Fruit fly (Drosophila melanogaster) whole organism, pupa: ENCODE results near the gene Hou.
A peak's percentile ranks its signal among the peaks of the same experiment; 100 is the strongest.

Source experiments
- CG13204 ChIP-seq: fragments of 200-800 bp; sonication (Bioruptor generic); optimal IDR thresholded peaks from 2 replicates; lab custom pipeline; 2018; ENCODE audit warnings: missing biosample characterization, mild to moderate bottlenecking, missing genetic modification characterization, moderate library complexity
- CG14655 ChIP-seq: fragments of 200-800 bp; sonication (Bioruptor generic); optimal IDR thresholded peaks from 3 replicates; lab custom pipeline; 2017; ENCODE audit warnings: mild to moderate bottlenecking, missing biosample characterization, missing genetic modification reagents, missing genetic modification characterization
- CG15710 ChIP-seq: fragments of 200-800 bp; sonication (Bioruptor generic); optimal IDR thresholded peaks from 2 replicates; lab custom pipeline; 2018; ENCODE audit warnings: missing biosample characterization, mild to moderate bottlenecking, missing genetic modification characterization, moderate library complexity
- CG17806 ChIP-seq: fragments of 200-800 bp; sonication (Bioruptor generic); optimal IDR thresholded peaks from 2 replicates; lab custom pipeline; 2018; ENCODE audit warnings: missing biosample characterization, mild to moderate bottlenecking, missing genetic modification characterization, moderate library complexity
- CG32121 ChIP-seq: fragments of 200-800 bp; sonication (Bioruptor generic); IDR thresholded peaks from 2 replicates; pipeline ENCODE4 v1.3.6; 2022; ENCODE audit warnings: missing biosample characterization, missing genetic modification characterization
- CG4496 ChIP-seq: fragments of 200-800 bp; sonication (Bioruptor generic); IDR thresholded peaks from 3 replicates; pipeline ENCODE4 v1.3.6; 2022; ENCODE audit warnings: missing biosample characterization, missing genetic modification characterization
- CG8159 ChIP-seq: fragments of 200-800 bp; sonication (Bioruptor generic); optimal IDR thresholded peaks from 3 replicates; lab custom pipeline; 2018; ENCODE audit warnings: missing biosample characterization, mild to moderate bottlenecking, missing genetic modification characterization, moderate library complexity
- D1 ChIP-seq: fragments of 200-800 bp; sonication (Bioruptor generic); optimal IDR thresholded peaks from 2 replicates; lab custom pipeline; 2018; ENCODE audit warnings: missing biosample characterization, mild to moderate bottlenecking, missing genetic modification characterization, moderate library complexity
- EcR ChIP-seq: fragments of 200-800 bp; sonication (Bioruptor generic); optimal IDR thresholded peaks from 3 replicates; lab custom pipeline; 2019; ENCODE audit warnings: missing biosample characterization, missing genetic modification characterization, mild to moderate bottlenecking, moderate library complexity, missing genetic modification reagents
- Pif1A ChIP-seq: fragments of 200-800 bp; sonication (Bioruptor generic); optimal IDR thresholded peaks from 3 replicates; lab custom pipeline; 2016; ENCODE audit warnings: missing biosample characterization, missing genetic modification characterization
- Pif1B ChIP-seq: fragments of 200-800 bp; sonication (Bioruptor generic); optimal IDR thresholded peaks from 3 replicates; lab custom pipeline; 2016; ENCODE audit warnings: missing biosample characterization, missing genetic modification characterization
- fd96Ca ChIP-seq: fragments of 200-800 bp; sonication (Bioruptor generic); IDR thresholded peaks from 3 replicates; pipeline ENCODE4 v1.3.6; 2022; ENCODE audit warnings: missing biosample characterization, missing genetic modification characterization

dm6 chrX:18699268-18700140 is 49.3 kb upstream of the Hou start:
- TF ChIP-seq Pif1B = no peak
- peak; percentile 28 for TF ChIP-seq CG8159 (tag; lab: Kevin White, UChicago)
- TF ChIP-seq CG17806 = no peak
- no peak for TF ChIP-seq CG32121 (GFP tag; lab: Robert Waterston, UW)
- peak; percentile 92 for TF ChIP-seq EcR (GFP tag; lab: Kevin White, UChicago)
- no peak for TF ChIP-seq CG15710 (tag; lab: Kevin White, UChicago)
- no peak for TF ChIP-seq CG13204 (GFP tag; lab: Kevin White, UChicago)
- no peak for TF ChIP-seq D1
- TF ChIP-seq CG4496 (GFP tag; lab: Robert Waterston, UW) = no peak
- TF ChIP-seq Pif1A = no peak
- no peak for TF ChIP-seq CG14655 (GFP tag; lab: Kevin White, UChicago)
- no peak for TF ChIP-seq fd96Ca (GFP tag; lab: Robert Waterston, UW)
